Worm (Caenorhabditis elegans): ENCODE data around the gene nca-2.

ce11 chrIII:4917960-4918712, 47.2 kb upstream of the nca-2 start, which contains the start of gene rpb-8:
- TF ChIP-seq Y55F3AM.14 (GFP tag; optimal IDR thresholded peaks at IDR 0.05) (no peak), nhr-12 (tag; optimal IDR thresholded peaks at IDR 0.05) (no peak), ztf-4 (tag; optimal IDR thresholded peaks at IDR 0.05) (no peak), lin-13 (GFP tag; optimal IDR thresholded peaks at IDR 0.05) (peak; percentile 46), nhr-25 (tag; optimal IDR thresholded peaks at IDR 0.05) (peak; percentile 16), ama-1 (optimal IDR thresholded peaks at IDR 0.05) (peak; percentile 44), zag-1 (tag; optimal IDR thresholded peaks at IDR 0.05) (no peak), snpc-4 (tag; optimal IDR thresholded peaks at IDR 0.05) (peak; percentile 13), lin-39 (tag; optimal IDR thresholded peaks at IDR 0.05) (no peak), egl-27 (tag; optimal IDR thresholded peaks at IDR 0.05) (no peak), alr-1 (tag; optimal IDR thresholded peaks at IDR 0.05) (no peak), unc-62 (GFP tag; optimal IDR thresholded peaks at IDR 0.05) (no peak)

Measured in whole organism, L2 larva.